Fruit fly (Drosophila melanogaster) whole organism, embryonic: ENCODE data around the gene CG42673.

Experiments
- CG12659 ChIP-seq: fragments of 200-800 bp; sonication (Bioruptor generic); optimal IDR thresholded peaks from 3 replicates; lab custom pipeline; 2017; ENCODE audit warnings: mild to moderate bottlenecking, missing biosample characterization, missing genetic modification reagents, missing genetic modification characterization
- Neu2 ChIP-seq: fragments of 200-800 bp; sonication (Bioruptor generic); optimal IDR thresholded peaks from 3 replicates; lab custom pipeline; 2016; ENCODE audit warnings: missing biosample characterization, missing genetic modification characterization, borderline replicate concordance
- Nf-YA ChIP-seq: fragments of 200-800 bp; sonication (Bioruptor generic); IDR thresholded peaks from 2 replicates; pipeline ENCODE4 v1.3.6; 2022; ENCODE audit warnings: missing biosample characterization, missing genetic modification characterization
- Rfx ChIP-seq: fragments of 200-800 bp; sonication (Bioruptor generic); IDR thresholded peaks from 2 replicates; pipeline ENCODE4 v1.3.6; 2022; ENCODE audit warnings: missing biosample characterization, missing genetic modification characterization
- abd-A ChIP-seq: fragments of 200-800 bp; sonication (Bioruptor generic); optimal IDR thresholded peaks from 3 replicates; lab custom pipeline; 2019; ENCODE audit warnings: missing biosample characterization, mild to moderate bottlenecking, missing genetic modification characterization, moderate library complexity
- pan ChIP-seq, 4 experiments: fragments of >200 bp in 3 of 4; fragments of 200-800 bp in 1 of 4; sonication (Bioruptor generic) in 1 of 4; optimal IDR thresholded peaks in 3 of 4; IDR thresholded peaks in 1 of 4; 2 replicates each; pipeline versions ENCODE4 v1.3.6 to Lab custom; 2017 to 2022; ENCODE audit warnings: missing biosample characterization in 2 of 4, missing genetic modification characterization in 2 of 4, mixed read lengths in 1 of 4
- pnt ChIP-seq: fragments of 200-800 bp; sonication (Bioruptor generic); optimal IDR thresholded peaks from 3 replicates; lab custom pipeline; 2016; ENCODE audit warnings: missing biosample characterization, missing genetic modification characterization
- sug ChIP-seq: fragments of 200-800 bp; optimal IDR thresholded peaks from 2 replicates; lab custom pipeline; 2019; ENCODE audit warnings: missing biosample characterization, mild to moderate bottlenecking, missing genetic modification characterization, moderate library complexity

DNA sequence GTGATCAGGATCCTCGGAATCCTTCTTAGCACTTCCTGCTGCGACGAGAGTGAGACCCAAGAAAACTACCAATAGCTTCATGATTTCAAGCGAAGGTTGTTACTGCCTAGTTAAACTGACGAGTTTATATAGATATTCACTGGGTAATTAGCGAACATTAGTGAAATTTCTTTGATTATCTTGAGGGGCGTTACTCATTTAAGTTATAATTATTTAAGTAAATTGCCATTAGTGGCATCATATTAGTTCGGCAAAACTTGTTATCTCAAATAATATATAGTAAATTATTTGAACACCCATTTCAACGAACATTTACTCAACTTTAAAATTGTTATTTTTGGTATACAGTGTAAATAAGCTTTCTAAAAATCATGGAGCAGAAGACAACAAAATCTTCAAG, 54.2 kb downstream of the CG42673 start, which contains the start of the genes CG3088 and CG3306:
- TF ChIP-seq sug (tag; lab: Kevin White, UChicago) (no peak), Neu2 (GFP tag; lab: Kevin White, UChicago) (no peak), Rfx (GFP tag; lab: Robert Waterston, UW) (no peak), abd-A (no peak), pan (optimal IDR thresholded peaks at IDR 0.05; lab: Kevin White, UChicago) (no peak), pan (GFP tag; optimal IDR thresholded peaks at IDR 0.05 in 1 of 2, IDR thresholded peaks at IDR 0.05 in 1 of 2) (no peak), pnt (GFP tag; lab: Kevin White, UChicago) (no peak), Nf-YA (GFP tag; lab: Robert Waterston, UW) (no peak), CG12659 (GFP tag; lab: Kevin White, UChicago) (no peak)
